Worm (Caenorhabditis elegans) whole organism, L1 larva: ENCODE data around the gene W08F4.13.
A peak's percentile ranks its signal among the peaks of the same experiment; 100 is the strongest.

Source experiments
- C04F5.9 ChIP-seq: sonication (generic microtip); optimal IDR thresholded peaks from 2 replicates; lab custom pipeline; 2016; ENCODE audit warnings: missing genetic modification characterization, missing compliant biosample characterization
- F16B12.6 ChIP-seq: fragments of 150-350 bp; optimal IDR thresholded peaks from 2 replicates; lab custom pipeline; 2014; ENCODE audit warnings: missing biosample characterization, missing genetic modification characterization
- ama-1 ChIP-seq: fragments of 150-350 bp; optimal IDR thresholded peaks from 2 replicates; lab custom pipeline; 2014
- blmp-1 ChIP-seq: fragments of 150-350 bp; optimal IDR thresholded peaks from 2 replicates; lab custom pipeline; 2014; ENCODE audit warnings: missing biosample characterization, missing genetic modification characterization
- ceh-63 ChIP-seq: fragments of 200-800 bp; sonication (Bioruptor generic); optimal IDR thresholded peaks from 2 replicates; lab custom pipeline; 2018; ENCODE audit warnings: mild to moderate bottlenecking, missing genetic modification characterization, missing compliant biosample characterization
- ceh-82 ChIP-seq, 3 experiments: fragments of 150-350 bp in 1 of 3; sonication (generic microtip) in 2 of 3; optimal IDR thresholded peaks; 2 replicates each; lab custom pipeline; 2014 to 2017; ENCODE audit warnings: missing biosample characterization in 3 of 3, missing genetic modification characterization in 3 of 3
- ceh-88 ChIP-seq: fragments of 200-800 bp; sonication (Bioruptor generic); IDR thresholded peaks from 2 replicates; pipeline ENCODE4 v1.3.6; 2022; ENCODE audit warnings: missing genetic modification characterization, missing compliant biosample characterization
- ceh-90 ChIP-seq: sonication (generic microtip); optimal IDR thresholded peaks from 2 replicates; lab custom pipeline; 2016; ENCODE audit warnings: missing genetic modification characterization, missing compliant biosample characterization
- ces-1 ChIP-seq: fragments of 150-350 bp; optimal IDR thresholded peaks from 2 replicates; lab custom pipeline; 2014; ENCODE audit warnings: missing biosample characterization, missing genetic modification reagents, missing genetic modification characterization
- dpl-1 ChIP-seq, 3 experiments: fragments of 150-350 bp in 2 of 3; sonication (generic microtip) in 1 of 3; optimal IDR thresholded peaks; 2 replicates each; lab custom pipeline; 2014 to 2017; ENCODE audit warnings: missing biosample characterization in 3 of 3, missing genetic modification characterization in 3 of 3, missing genetic modification reagents in 3 of 3
- dsc-1 ChIP-seq: sonication (generic microtip); optimal IDR thresholded peaks from 2 replicates; lab custom pipeline; 2016; ENCODE audit warnings: mild to moderate bottlenecking, missing genetic modification characterization, missing compliant biosample characterization
- efl-1 ChIP-seq, 4 experiments: fragments of 150-350 bp; optimal IDR thresholded peaks in 3 of 4; peaks in 1 of 4; 1 replicate in 1 of 4; 2 replicates in 3 of 4; lab custom pipeline; 2014; ENCODE audit warnings: missing biosample characterization in 2 of 4, missing genetic modification characterization in 2 of 4, missing genetic modification reagents in 2 of 4
- egl-13 ChIP-seq: sonication (generic microtip); optimal IDR thresholded peaks from 2 replicates; lab custom pipeline; 2016; ENCODE audit warnings: missing genotype, missing genetic modification reagents, missing genetic modification characterization, missing compliant biosample characterization
- elt-3 ChIP-seq, 6 experiments: fragments of 150-350 bp in 1 of 6; sonication (generic microtip); optimal IDR thresholded peaks; 2 replicates each; lab custom pipeline; 2017 to 2018; ENCODE audit warnings: missing biosample characterization in 6 of 6, missing genetic modification characterization in 6 of 6, inconsistent platforms in 1 of 6
- fkh-10 ChIP-seq: sonication (generic microtip); optimal IDR thresholded peaks from 2 replicates; lab custom pipeline; 2017; ENCODE audit warnings: missing biosample characterization, missing genetic modification reagents, missing genetic modification characterization
- fkh-4 ChIP-seq: sonication (generic microtip); optimal IDR thresholded peaks from 2 replicates; lab custom pipeline; 2016; ENCODE audit warnings: missing compliant biosample characterization, missing genetic modification characterization, borderline replicate concordance
- fos-1 ChIP-seq: fragments of 150-350 bp; optimal IDR thresholded peaks from 2 replicates; lab custom pipeline; 2014; ENCODE audit warnings: missing biosample characterization, missing genetic modification characterization
- hpl-2 ChIP-seq: fragments of 150-350 bp; optimal IDR thresholded peaks from 2 replicates; lab custom pipeline; 2014; ENCODE audit warnings: missing biosample characterization, missing genetic modification reagents, missing genetic modification characterization
- irx-1 ChIP-seq: sonication (generic microtip); optimal IDR thresholded peaks from 2 replicates; lab custom pipeline; 2016; ENCODE audit warnings: missing genetic modification characterization, missing compliant biosample characterization
- isw-1 ChIP-seq: fragments of 200-800 bp; sonication (Bioruptor generic); IDR thresholded peaks from 2 replicates; pipeline ENCODE4 v1.3.6; 2022; ENCODE audit warnings: missing genetic modification characterization, missing compliant biosample characterization
- lin-35 ChIP-seq, 2 experiments: fragments of 150-350 bp; optimal IDR thresholded peaks; 2 replicates each; lab custom pipeline; 2014; ENCODE audit warnings: missing biosample characterization in 2 of 2, missing genetic modification characterization in 2 of 2, missing genetic modification reagents in 2 of 2
- lin-39 ChIP-seq: fragments of 150-350 bp; optimal IDR thresholded peaks from 2 replicates; lab custom pipeline; 2014; ENCODE audit warnings: missing biosample characterization, missing genetic modification reagents, missing genetic modification characterization
- lsy-2 ChIP-seq, 2 experiments: fragments of 150-350 bp; optimal IDR thresholded peaks; 2 replicates each; lab custom pipeline; 2014; ENCODE audit warnings: missing biosample characterization in 2 of 2, missing genetic modification characterization in 2 of 2
- mep-1 ChIP-seq: fragments of 150-350 bp; optimal IDR thresholded peaks from 2 replicates; lab custom pipeline; 2014; ENCODE audit warnings: missing biosample characterization, missing genetic modification characterization
- nhr-47 ChIP-seq: sonication (generic microtip); optimal IDR thresholded peaks from 2 replicates; lab custom pipeline; 2016; ENCODE audit warnings: mild to moderate bottlenecking, missing genetic modification characterization, moderate library complexity, missing compliant biosample characterization
- nhr-85 ChIP-seq: sonication (generic microtip); peaks from one replicate; lab custom pipeline; 2016; ENCODE audit warnings: missing genetic modification characterization, inconsistent platforms, missing compliant biosample characterization
- pag-3 ChIP-seq: sonication (generic microtip); optimal IDR thresholded peaks from 2 replicates; lab custom pipeline; 2017; ENCODE audit warnings: missing genetic modification characterization, mild to moderate bottlenecking, missing compliant biosample characterization, antibody characterized with exemption, borderline replicate concordance; ENCODE audit not compliant: insufficient read depth
- rnt-1 ChIP-seq: sonication (generic microtip); optimal IDR thresholded peaks from 2 replicates; lab custom pipeline; 2016; ENCODE audit warnings: mild to moderate bottlenecking, missing genetic modification characterization, moderate library complexity, missing compliant biosample characterization
- snu-23 ChIP-seq: sonication (generic microtip); optimal IDR thresholded peaks from 2 replicates; lab custom pipeline; 2016; ENCODE audit warnings: missing genetic modification characterization, missing compliant biosample characterization
- sptf-1 ChIP-seq: fragments of 150-350 bp; optimal IDR thresholded peaks from 2 replicates; lab custom pipeline; 2014; ENCODE audit warnings: missing biosample characterization, missing genetic modification characterization
- sup-37 ChIP-seq: fragments of 200-800 bp; sonication (Bioruptor generic); optimal IDR thresholded peaks from 2 replicates; lab custom pipeline; 2018; ENCODE audit warnings: mild to moderate bottlenecking, missing genetic modification characterization, missing compliant biosample characterization
- swsn-7 ChIP-seq: sonication (generic microtip); optimal IDR thresholded peaks from 2 replicates; lab custom pipeline; 2016; ENCODE audit warnings: missing genetic modification characterization, missing compliant biosample characterization
- tlp-1 ChIP-seq: fragments of 150-350 bp; optimal IDR thresholded peaks from 2 replicates; lab custom pipeline; 2014; ENCODE audit warnings: missing biosample characterization, missing genetic modification characterization
- unc-130 ChIP-seq: fragments of 150-350 bp; optimal IDR thresholded peaks from 2 replicates; lab custom pipeline; 2017; ENCODE audit warnings: missing biosample characterization, missing genetic modification characterization, inconsistent platforms
- unc-30 ChIP-seq: sonication (generic microtip); optimal IDR thresholded peaks from 2 replicates; lab custom pipeline; 2017; ENCODE audit warnings: missing biosample characterization, missing genetic modification characterization
- unc-62 ChIP-seq: fragments of 150-350 bp; optimal IDR thresholded peaks from 2 replicates; lab custom pipeline; 2014; ENCODE audit warnings: missing biosample characterization, missing genetic modification reagents, missing genetic modification characterization
- unc-86 ChIP-seq: sonication (generic microtip); optimal IDR thresholded peaks from 2 replicates; lab custom pipeline; 2016; ENCODE audit warnings: missing genetic modification characterization, missing compliant biosample characterization
- unc-98 ChIP-seq: fragments of 200-800 bp; sonication (Bioruptor generic); IDR thresholded peaks from 2 replicates; pipeline ENCODE4 v1.3.6; 2022; ENCODE audit warnings: missing genetic modification characterization, missing compliant biosample characterization
- xbp-1 ChIP-seq: sonication (generic microtip); optimal IDR thresholded peaks from 2 replicates; lab custom pipeline; 2016; ENCODE audit warnings: missing genetic modification characterization, missing compliant biosample characterization
- ztf-11 ChIP-seq, 2 experiments: sonication (generic microtip); optimal IDR thresholded peaks; 2 replicates each; lab custom pipeline; 2016 to 2017; ENCODE audit warnings: missing genetic modification characterization in 2 of 2, missing biosample characterization in 1 of 2, missing compliant biosample characterization in 1 of 2
- ztf-4 ChIP-seq: fragments of 150-350 bp; optimal IDR thresholded peaks from 2 replicates; lab custom pipeline; 2014; ENCODE audit warnings: missing biosample characterization, missing genetic modification characterization

W08F4.13 gene

ce11 chrII:580189-580643 lies 4.4 kb upstream of the W08F4.13 start, which contains the start of the genes cdc-37 and W08F4.3:
TSS of gene cdc-37 (minus strand) at chrII:580593.
TSS of gene W08F4.3 (plus strand) at chrII:580602.
- no peak for TF ChIP-seq unc-62 (GFP tag; lab: Kevin White, UChicago)
- no peak for TF ChIP-seq isw-1 (GFP tag; lab: Robert Waterston, UW)
- no peak for TF ChIP-seq lsy-2 (tag; optimal IDR thresholded peaks at IDR 0.05; lab: Kevin White, UChicago)
- no peak for TF ChIP-seq elt-3 (tag; optimal IDR thresholded peaks at IDR 0.05; lab: Kevin White, UChicago)
- TF ChIP-seq dsc-1 = peak; percentile 12
- peak in 2 of 3 experiments; percentile 44 to 50 for TF ChIP-seq dpl-1 (GFP tag; optimal IDR thresholded peaks at IDR 0.05; lab: Kevin White, UChicago)
- peak; percentile 39 to 48 for TF ChIP-seq lin-35 (GFP tag; optimal IDR thresholded peaks at IDR 0.05; lab: Kevin White, UChicago)
- no peak for TF ChIP-seq xbp-1 (tag; lab: Kevin White, UChicago)
- TF ChIP-seq swsn-7 (tag; lab: Kevin White, UChicago) = no peak
- TF ChIP-seq unc-130 (tag; lab: Kevin White, UChicago) = no peak
- TF ChIP-seq rnt-1 (tag; lab: Kevin White, UChicago) = peak; percentile 46
- TF ChIP-seq fos-1 = peak; percentile 24
- TF ChIP-seq pag-3 (tag; lab: Kevin White, UChicago) = no peak
- no peak for TF ChIP-seq irx-1 (tag; lab: Kevin White, UChicago)
- peak; percentile 5 for TF ChIP-seq nhr-47 (tag; lab: Kevin White, UChicago)
- TF ChIP-seq efl-1 (optimal IDR thresholded peaks at IDR 0.05; lab: Kevin White, UChicago) = peak; percentile 48 to 67
- TF ChIP-seq efl-1 (GFP tag; optimal IDR thresholded peaks at IDR 0.05 in 1 of 2; lab: Kevin White, UChicago) = peak; percentile 62 to 94
- TF ChIP-seq ztf-11 (tag; optimal IDR thresholded peaks at IDR 0.05; lab: Kevin White, UChicago) = no peak
- TF ChIP-seq ama-1 (lab: Kevin White, UChicago) = no peak
- peak; percentile 17 for TF ChIP-seq nhr-85
- no peak for TF ChIP-seq fkh-4 (tag; lab: Kevin White, UChicago)
- TF ChIP-seq egl-13 (tag; lab: Kevin White, UChicago) = no peak
- TF ChIP-seq sptf-1 = no peak
- TF ChIP-seq unc-98 (GFP tag; lab: Robert Waterston, UW) = no peak
- no peak for TF ChIP-seq blmp-1 (tag; lab: Kevin White, UChicago)
- peak; percentile 94 for TF ChIP-seq F16B12.6
- peak; percentile 7 for TF ChIP-seq mep-1 (tag; lab: Kevin White, UChicago)
- TF ChIP-seq ceh-88 (GFP tag; lab: Robert Waterston, UW) = no peak
- no peak for TF ChIP-seq ceh-90
- TF ChIP-seq ztf-4 (tag; lab: Kevin White, UChicago) = no peak
- TF ChIP-seq ceh-82 (tag; optimal IDR thresholded peaks at IDR 0.05; lab: Kevin White, UChicago) = peak in 1 of 3 experiments; percentile 23
- peak; percentile 21 for TF ChIP-seq snu-23 (GFP tag; lab: Kevin White, UChicago)
- TF ChIP-seq, all 84 proteins: peak for 12

- TF ChIP-seq unc-30 (tag; lab: Kevin White, UChicago) = no peak
- TF ChIP-seq ceh-63 (GFP tag; lab: Kevin White, UChicago) = no peak
- TF ChIP-seq C04F5.9 = no peak
- TF ChIP-seq lsy-2 (tag; optimal IDR thresholded peaks at IDR 0.05; lab: Kevin White, UChicago) = no peak
- TF ChIP-seq fkh-10 (GFP tag; lab: Kevin White, UChicago) = no peak
- TF ChIP-seq lin-39 = no peak
- no peak for TF ChIP-seq sptf-1
- no peak for TF ChIP-seq sup-37
- TF ChIP-seq lin-35 (GFP tag; optimal IDR thresholded peaks at IDR 0.05; lab: Kevin White, UChicago) = no peak
- TF ChIP-seq ces-1 (GFP tag; lab: Kevin White, UChicago) = no peak
- no peak for TF ChIP-seq tlp-1 (tag; lab: Kevin White, UChicago)
- TF ChIP-seq unc-130 (tag; lab: Kevin White, UChicago) = no peak
- no peak for TF ChIP-seq unc-86 (tag; lab: Kevin White, UChicago)
- no peak for TF ChIP-seq hpl-2 (GFP tag; lab: Kevin White, UChicago)
Measured at ce11 chrII:581983-582382, 2.6 kb upstream of the W08F4.13 start.
